Worm (Caenorhabditis elegans): Measurements from ENCODE around the gene mrps-25.

- TF ChIP-seq snpc-1.3 (tag; optimal IDR thresholded peaks at IDR 0.05; ENCODE audit: insufficient read depth) (no peak), dpl-1 (GFP tag; optimal IDR thresholded peaks at IDR 0.05) (no peak), ama-1 (optimal IDR thresholded peaks at IDR 0.05) (no peak), ama-1 (GFP tag; optimal IDR thresholded peaks at IDR 0.05) (no peak), ztf-3 (GFP tag; optimal IDR thresholded peaks at IDR 0.05) (no peak)
Measured at ce11 chrIV:1044287-1044686, 12.4 kb upstream of the mrps-25 start, which contains the start of gene Y55F3AM.11.

Measured in whole organism, young adult.